Worm (Caenorhabditis elegans) whole organism, late embryonic: Measurements from ENCODE around the gene unc-112.
A peak's percentile ranks its signal among the peaks of the same experiment; 100 is the strongest.

Experiments used
- T23F11.4 ChIP-seq: fragments of 200-800 bp; sonication (Bioruptor generic); optimal IDR thresholded peaks from 2 replicates; lab custom pipeline; 2018; ENCODE audit warnings: mild to moderate bottlenecking, missing genetic modification characterization, missing compliant biosample characterization
- ceh-19 ChIP-seq: fragments of 200-800 bp; sonication (Bioruptor generic); optimal IDR thresholded peaks from 2 replicates; lab custom pipeline; 2018; ENCODE audit warnings: mild to moderate bottlenecking, missing genetic modification characterization, missing compliant biosample characterization
- ceh-9 ChIP-seq: sonication (generic microtip); optimal IDR thresholded peaks from 2 replicates; lab custom pipeline; 2016; ENCODE audit warnings: mild to moderate bottlenecking, missing genetic modification characterization, inconsistent platforms, missing compliant biosample characterization
- hlh-13 ChIP-seq: fragments of 200-800 bp; sonication (Bioruptor generic); optimal IDR thresholded peaks from 2 replicates; lab custom pipeline; 2018; ENCODE audit warnings: mild to moderate bottlenecking, missing genetic modification characterization, missing compliant biosample characterization
- hlh-8 ChIP-seq: sonication (generic microtip); optimal IDR thresholded peaks from 2 replicates; lab custom pipeline; 2016; ENCODE audit warnings: missing genotype, missing genetic modification characterization, missing compliant biosample characterization
- unc-86 ChIP-seq: sonication (generic microtip); optimal IDR thresholded peaks from 2 replicates; lab custom pipeline; 2016; ENCODE audit warnings: missing genetic modification characterization, missing compliant biosample characterization

- TF ChIP-seq T23F11.4 (GFP tag; lab: Kevin White, UChicago) (peak; percentile 2), hlh-13 (GFP tag; lab: Kevin White, UChicago) (no peak), hlh-8 (tag; lab: Kevin White, UChicago) (no peak), ceh-9 (no peak), ceh-19 (GFP tag; lab: Kevin White, UChicago) (no peak), unc-86 (tag; lab: Kevin White, UChicago) (no peak)
These were observed 9.1 kb downstream of the unc-112 start for ce11 chrV:14687106-14687964.
